Worm (Caenorhabditis elegans): ENCODE results near the gene nhr-246.

DNA sequence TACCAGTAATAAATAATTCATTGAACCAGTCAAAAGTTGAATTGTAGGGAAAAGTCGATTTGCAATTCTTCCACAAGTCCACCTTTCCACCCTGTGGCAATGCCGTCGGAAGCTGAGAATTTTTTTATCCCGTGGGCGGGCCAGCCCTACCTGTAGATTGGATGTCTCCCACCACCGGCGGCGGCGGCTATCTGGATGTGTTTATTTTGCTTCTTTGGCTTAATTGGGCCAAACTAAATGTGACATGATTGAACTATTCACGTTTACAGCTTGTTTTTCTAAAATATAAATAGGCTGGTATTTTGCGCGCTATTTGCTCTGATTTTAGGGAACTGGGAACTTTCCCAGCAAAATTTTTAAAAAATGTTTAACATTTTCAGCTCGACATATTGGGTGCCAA is 28.2 kb downstream of the nhr-246 start, which contains the start of gene wrt-8:
- TF ChIP-seq him-1 (tag; optimal IDR thresholded peaks at IDR 0.05): no peak
- no peak for TF ChIP-seq dao-5 (tag; optimal IDR thresholded peaks at IDR 0.05)

All from whole organism, L4/young adult.